Worm (Caenorhabditis elegans) whole organism, midembryonic: Measurements from ENCODE around the gene chil-14.

ENCODE experiments used
- T22C8.4 ChIP-seq: fragments of 200-800 bp; sonication (Bioruptor generic); IDR thresholded peaks from 2 replicates; pipeline ENCODE4 v1.3.6; 2022; ENCODE audit warnings: missing genetic modification characterization, missing compliant biosample characterization
- cog-1 ChIP-seq: sonication (generic microtip); optimal IDR thresholded peaks from 2 replicates; lab custom pipeline; 2016; ENCODE audit warnings: missing genetic modification characterization, missing compliant biosample characterization
- flt-1 ChIP-seq: fragments of 200-800 bp; sonication (Bioruptor generic); IDR thresholded peaks from 2 replicates; pipeline ENCODE4 v1.3.6; 2022; ENCODE audit warnings: missing genetic modification characterization, missing compliant biosample characterization
- klf-2 ChIP-seq: fragments of 200-800 bp; sonication (Bioruptor generic); conservative IDR thresholded peaks from 2 replicates; pipeline ENCODE4 v1.3.6; 2022; ENCODE audit warnings: missing genetic modification reagents, missing genetic modification characterization, missing compliant biosample characterization
- med-1 ChIP-seq: sonication (generic microtip); optimal IDR thresholded peaks from 2 replicates; lab custom pipeline; 2017; ENCODE audit warnings: missing genetic modification characterization, mild to moderate bottlenecking, missing compliant biosample characterization, antibody characterized with exemption, missing genetic modification reagents; ENCODE audit not compliant: insufficient read depth
- ref-1 ChIP-seq: fragments of 200-800 bp; sonication (Bioruptor generic); conservative IDR thresholded peaks from 2 replicates; pipeline ENCODE4 v1.3.6; 2022; ENCODE audit warnings: missing genetic modification reagents, missing genetic modification characterization, missing compliant biosample characterization
- tab-1 ChIP-seq: fragments of 200-800 bp; sonication (Bioruptor generic); IDR thresholded peaks from 2 replicates; pipeline ENCODE4 v1.3.6; 2022; ENCODE audit warnings: missing genetic modification characterization, missing compliant biosample characterization
- ztf-23 ChIP-seq: fragments of 200-800 bp; sonication (Bioruptor generic); IDR thresholded peaks from 2 replicates; pipeline ENCODE4 v1.3.6; 2022; ENCODE audit warnings: missing genetic modification reagents, missing genetic modification characterization, missing compliant biosample characterization

DNA sequence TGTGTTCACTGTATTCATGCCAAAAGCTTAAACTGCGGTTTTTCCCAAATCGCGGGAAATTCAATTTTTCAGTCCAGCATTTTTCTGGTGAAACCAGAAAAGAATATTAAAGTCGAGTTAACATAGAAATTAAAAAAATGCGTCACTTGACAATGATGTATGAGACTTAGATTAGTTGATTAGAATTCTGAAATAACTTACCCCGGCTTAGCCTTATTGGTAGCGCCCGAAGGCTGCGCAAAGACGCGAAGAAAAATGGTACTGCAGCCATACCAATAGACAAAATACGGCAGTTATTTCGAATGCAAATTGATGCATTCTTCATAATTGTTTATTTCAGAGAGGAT lies 21.5 kb upstream of the chil-14 start:
- TF ChIP-seq ref-1 (GFP tag; lab: Robert Waterston, UW): no peak
- no peak for TF ChIP-seq ztf-23 (GFP tag; lab: Robert Waterston, UW)
- TF ChIP-seq flt-1: no peak
- no peak for TF ChIP-seq tab-1
- no peak for TF ChIP-seq cog-1 (tag; lab: Kevin White, UChicago)
- no peak for TF ChIP-seq med-1 (GFP tag; lab: Kevin White, UChicago)
- no peak for TF ChIP-seq klf-2 (GFP tag; lab: Robert Waterston, UW)
- TF ChIP-seq T22C8.4 (GFP tag; lab: Robert Waterston, UW): no peak
